Worm (Caenorhabditis elegans) whole organism, early embryonic: ENCODE measurements around the gene F19B6.10.
"Not testable (repeated sequence)": the region's sequence is repeated elsewhere in the genome, so short reads cannot be mapped to it uniquely, and the experiment has no call there.

Experiments used
- B0310.2 ChIP-seq: sonication (generic microtip); optimal IDR thresholded peaks from 2 replicates; lab custom pipeline; 2016; ENCODE audit warnings: mild to moderate bottlenecking, missing genetic modification characterization, missing compliant biosample characterization
- F13C5.2 ChIP-seq: sonication (generic microtip); optimal IDR thresholded peaks from 2 replicates; lab custom pipeline; 2017; ENCODE audit warnings: mild to moderate bottlenecking, missing genetic modification characterization, inconsistent platforms, missing compliant biosample characterization
- aly-1 ChIP-seq: sonication (generic microtip); optimal IDR thresholded peaks from 2 replicates; lab custom pipeline; 2016; ENCODE audit warnings: missing genetic modification characterization, missing compliant biosample characterization
- ama-1 ChIP-seq: fragments of 150-350 bp; optimal IDR thresholded peaks from 2 replicates; lab custom pipeline; 2014
- ceh-13 ChIP-seq: fragments of 200-800 bp; sonication (Bioruptor generic); optimal IDR thresholded peaks from 2 replicates; lab custom pipeline; 2018; ENCODE audit warnings: mild to moderate bottlenecking, missing genetic modification characterization, missing compliant biosample characterization
- ceh-36 ChIP-seq: sonication (generic microtip); optimal IDR thresholded peaks from 2 replicates; lab custom pipeline; 2016; ENCODE audit warnings: missing genetic modification characterization, inconsistent platforms, missing compliant biosample characterization
- ets-7 ChIP-seq: sonication (generic microtip); optimal IDR thresholded peaks from 2 replicates; lab custom pipeline; 2016; ENCODE audit warnings: missing genotype, missing genetic modification characterization, missing compliant biosample characterization
- flt-1 ChIP-seq: fragments of 200-800 bp; sonication (Bioruptor generic); IDR thresholded peaks from 2 replicates; pipeline ENCODE4 v1.3.6; 2022; ENCODE audit warnings: missing genetic modification characterization, missing compliant biosample characterization
- hmbx-1 ChIP-seq: sonication (generic microtip); optimal IDR thresholded peaks from 2 replicates; lab custom pipeline; 2016; ENCODE audit warnings: mild to moderate bottlenecking, missing genetic modification characterization, missing compliant biosample characterization
- hmg-4 ChIP-seq: fragments of 200-800 bp; sonication (Bioruptor generic); optimal IDR thresholded peaks from 2 replicates; lab custom pipeline; 2018; ENCODE audit warnings: mild to moderate bottlenecking, missing genetic modification characterization, missing compliant biosample characterization
- hnd-1 ChIP-seq: sonication (generic microtip); optimal IDR thresholded peaks from 2 replicates; lab custom pipeline; 2016; ENCODE audit warnings: missing genetic modification characterization, missing compliant biosample characterization
- pes-1 ChIP-seq: fragments of 200-800 bp; sonication (Bioruptor generic); IDR thresholded peaks from 2 replicates; pipeline ENCODE4 v1.3.6; 2022; ENCODE audit warnings: missing genetic modification reagents, missing genetic modification characterization, missing compliant biosample characterization
- scrt-1 ChIP-seq: fragments of 200-800 bp; sonication (Bioruptor generic); IDR thresholded peaks from 2 replicates; pipeline ENCODE4 v1.3.6; 2022; ENCODE audit warnings: missing genetic modification characterization, missing compliant biosample characterization
- sea-1 ChIP-seq: fragments of 200-800 bp; sonication (Bioruptor generic); conservative IDR thresholded peaks from 2 replicates; pipeline ENCODE4 v1.3.6; 2022; ENCODE audit warnings: missing genetic modification characterization, missing compliant biosample characterization
- tbx-11 ChIP-seq: fragments of 200-800 bp; sonication (Bioruptor generic); IDR thresholded peaks from 2 replicates; pipeline ENCODE4 v1.3.6; 2022; ENCODE audit warnings: missing genetic modification characterization, missing compliant biosample characterization
- tbx-37 ChIP-seq: fragments of 200-800 bp; sonication (Bioruptor generic); conservative IDR thresholded peaks from 2 replicates; pipeline ENCODE4 v1.3.6; 2022; ENCODE audit warnings: missing genetic modification reagents, missing genetic modification characterization, missing compliant biosample characterization
- tra-4 ChIP-seq: sonication (generic microtip); optimal IDR thresholded peaks from 2 replicates; lab custom pipeline; 2017; ENCODE audit warnings: missing genetic modification characterization, missing compliant biosample characterization

Gene F19B6.10

ce11 chrIV:12304750-12305149 is 32.2 kb upstream of the F19B6.10 start:
- TF ChIP-seq tra-4 (tag; lab: Kevin White, UChicago) (no peak), pes-1 (no peak), tbx-37 (no peak), B0310.2 (tag; lab: Kevin White, UChicago) (no peak), hmg-4 (GFP tag; lab: Kevin White, UChicago) (no peak), hnd-1 (tag; lab: Kevin White, UChicago) (no peak), ceh-36 (tag; lab: Kevin White, UChicago) (no peak), ets-7 (tag; lab: Kevin White, UChicago) (no peak), sea-1 (no peak), ama-1 (no peak), scrt-1 (no peak), flt-1 (GFP tag; lab: Robert Waterston, UW) (no peak), aly-1 (tag; lab: Kevin White, UChicago) (no peak), tbx-11 (no peak), hmbx-1 (tag; lab: Kevin White, UChicago) (no peak)

- no peak for TF ChIP-seq ceh-13
- TF ChIP-seq tbx-11: no peak
- TF ChIP-seq ceh-36 (tag; lab: Kevin White, UChicago): no peak
- TF ChIP-seq flt-1 (GFP tag; lab: Robert Waterston, UW): no peak
- TF ChIP-seq ama-1: no peak
- no peak for TF ChIP-seq tbx-37
- TF ChIP-seq F13C5.2 (tag; lab: Kevin White, UChicago): no peak
- no peak for TF ChIP-seq hmbx-1 (tag; lab: Kevin White, UChicago)
- TF ChIP-seq B0310.2 (tag; lab: Kevin White, UChicago): no peak
- no peak for TF ChIP-seq scrt-1
- no peak for TF ChIP-seq ets-7 (tag; lab: Kevin White, UChicago)
- no peak for TF ChIP-seq aly-1 (tag; lab: Kevin White, UChicago)
- no peak for TF ChIP-seq pes-1
- TF ChIP-seq hmg-4 (GFP tag; lab: Kevin White, UChicago): no peak
- TF ChIP-seq tra-4 (tag; lab: Kevin White, UChicago): no peak
- TF ChIP-seq sea-1: no peak
Observed at ce11 chrIV:12305956-12306355, 31.0 kb upstream of the F19B6.10 start.

ce11 chrIV:12307720-12308119 is 29.3 kb upstream of the F19B6.10 start, which contains the start of gene oac-57:
Gene oac-57, minus strand, starts transcription at chrIV:12307820.
- no peak for TF ChIP-seq B0310.2 (tag; lab: Kevin White, UChicago)
- TF ChIP-seq hmg-4 (GFP tag; lab: Kevin White, UChicago): no peak
- TF ChIP-seq F13C5.2 (tag; lab: Kevin White, UChicago): no peak
- no peak for TF ChIP-seq ets-7 (tag; lab: Kevin White, UChicago)
- TF ChIP-seq scrt-1: no peak
- TF ChIP-seq pes-1: no peak
- no peak for TF ChIP-seq sea-1
- TF ChIP-seq tbx-37: no peak
- no peak for TF ChIP-seq tra-4 (tag; lab: Kevin White, UChicago)
- TF ChIP-seq ceh-36 (tag; lab: Kevin White, UChicago): no peak
- no peak for TF ChIP-seq hmbx-1 (tag; lab: Kevin White, UChicago)
- TF ChIP-seq aly-1 (tag; lab: Kevin White, UChicago): no peak
- TF ChIP-seq ceh-13: no peak
- no peak for TF ChIP-seq hnd-1 (tag; lab: Kevin White, UChicago)
- no peak for TF ChIP-seq tbx-11
- no peak for TF ChIP-seq ama-1
- no peak for TF ChIP-seq flt-1 (GFP tag; lab: Robert Waterston, UW)

- TF ChIP-seq B0310.2 (tag; lab: Kevin White, UChicago): no peak
- no peak for TF ChIP-seq ceh-13
- no peak for TF ChIP-seq sea-1
- no peak for TF ChIP-seq hmbx-1 (tag; lab: Kevin White, UChicago)
- TF ChIP-seq ets-7 (tag; lab: Kevin White, UChicago): no peak
- TF ChIP-seq ama-1: no peak
- no peak for TF ChIP-seq hmg-4 (GFP tag; lab: Kevin White, UChicago)
- TF ChIP-seq scrt-1: no peak
- no peak for TF ChIP-seq flt-1 (GFP tag; lab: Robert Waterston, UW)
- no peak for TF ChIP-seq tbx-37
- TF ChIP-seq aly-1 (tag; lab: Kevin White, UChicago): no peak
- no peak for TF ChIP-seq pes-1
Observed at ce11 chrIV:12311597-12311996, 25.4 kb upstream of the F19B6.10 start, which contains the start of gene oac-58. Gene oac-58, minus strand, starts transcription at chrIV:12311697.

ce11 chrIV:12326932-12327331 is 10.1 kb upstream of the F19B6.10 start, which contains the start of gene F19B6.3:
Gene F19B6.3, plus strand, starts transcription at chrIV:12327232.
- not testable (repeated sequence) for TF ChIP-seq tbx-37; pes-1; ets-7 (tag; lab: Kevin White, UChicago)

ce11 chrIV:12330840-12331359 is 6.1 kb upstream of the F19B6.10 start, which contains the start of gene ufd-1:
Gene ufd-1, minus strand, starts transcription at chrIV:12330890.
- no peak for TF ChIP-seq B0310.2 (tag; lab: Kevin White, UChicago)
- TF ChIP-seq hmg-4 (GFP tag; lab: Kevin White, UChicago): no peak
- TF ChIP-seq ceh-36 (tag; lab: Kevin White, UChicago): no peak
- no peak for TF ChIP-seq tbx-37
- TF ChIP-seq ama-1: no peak
- no peak for TF ChIP-seq sea-1
- TF ChIP-seq F13C5.2 (tag; lab: Kevin White, UChicago): no peak
- no peak for TF ChIP-seq ceh-13
- no peak for TF ChIP-seq hnd-1 (tag; lab: Kevin White, UChicago)
- TF ChIP-seq ets-7 (tag; lab: Kevin White, UChicago): no peak
- TF ChIP-seq scrt-1: no peak

- TF ChIP-seq ceh-13 (no peak), tbx-37 (no peak), ama-1 (no peak), tbx-11 (no peak), sea-1 (no peak), pes-1 (no peak), aly-1 (tag; lab: Kevin White, UChicago) (no peak), ets-7 (tag; lab: Kevin White, UChicago) (no peak), hmbx-1 (tag; lab: Kevin White, UChicago) (no peak), hmg-4 (GFP tag; lab: Kevin White, UChicago) (no peak), flt-1 (GFP tag; lab: Robert Waterston, UW) (no peak), scrt-1 (no peak), F13C5.2 (tag; lab: Kevin White, UChicago) (no peak), B0310.2 (tag; lab: Kevin White, UChicago) (no peak), hnd-1 (tag; lab: Kevin White, UChicago) (no peak), tra-4 (tag; lab: Kevin White, UChicago) (no peak), ceh-36 (tag; lab: Kevin White, UChicago) (no peak)
Observed at ce11 chrIV:12334142-12334541, 2.9 kb upstream of the F19B6.10 start.
